Fruit fly (Drosophila melanogaster): ENCODE results near the gene Cyp4c3.

Cyp4c3 gene

DNA sequence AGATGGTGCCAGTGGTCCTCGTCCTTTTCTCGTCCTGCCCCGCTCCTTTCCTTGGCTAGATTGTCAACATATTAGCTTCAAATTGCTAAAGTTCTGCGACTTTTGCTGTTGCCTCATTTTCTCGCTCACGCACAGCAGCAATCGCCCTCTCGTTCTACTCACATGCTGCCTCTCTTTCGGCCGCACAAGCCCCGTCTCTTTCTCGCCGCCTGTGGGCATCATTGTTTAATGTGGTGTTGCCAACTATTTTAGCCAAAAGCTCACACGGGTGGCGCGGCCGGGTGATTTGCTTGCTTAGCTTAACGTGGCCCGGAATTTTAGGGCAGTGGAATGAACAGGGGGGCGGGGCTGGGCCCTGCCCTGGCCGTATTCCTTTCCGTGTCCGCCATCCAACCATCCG is 46.4 kb downstream of the Cyp4c3 start (continued):
- TF ChIP-seq twi (tag; optimal IDR thresholded peaks at IDR 0.05) (no peak), CG1832 (GFP tag; optimal IDR thresholded peaks at IDR 0.05) (peak; percentile 59), gcm2 (GFP tag; optimal IDR thresholded peaks at IDR 0.05) (no peak), Ptx1 (GFP tag; IDR thresholded peaks at IDR 0.05) (peak; percentile 46; the same call in 1 of the 2 replicates), so (GFP tag; IDR thresholded peaks at IDR 0.05) (no peak), HmgD (GFP tag; optimal IDR thresholded peaks at IDR 0.05) (no peak), gfzf (GFP tag; optimal IDR thresholded peaks at IDR 0.05) (no peak), gem (tag; optimal IDR thresholded peaks at IDR 0.05) (no peak), Med (GFP tag) (peak; percentile 11), CG17912 (GFP tag; optimal IDR thresholded peaks at IDR 0.05) (no peak), crol (GFP tag; IDR thresholded peaks at IDR 0.05) (0 out of 2 replicates have a peak, but pooled peaks have one; percentile 25)

DNA sequence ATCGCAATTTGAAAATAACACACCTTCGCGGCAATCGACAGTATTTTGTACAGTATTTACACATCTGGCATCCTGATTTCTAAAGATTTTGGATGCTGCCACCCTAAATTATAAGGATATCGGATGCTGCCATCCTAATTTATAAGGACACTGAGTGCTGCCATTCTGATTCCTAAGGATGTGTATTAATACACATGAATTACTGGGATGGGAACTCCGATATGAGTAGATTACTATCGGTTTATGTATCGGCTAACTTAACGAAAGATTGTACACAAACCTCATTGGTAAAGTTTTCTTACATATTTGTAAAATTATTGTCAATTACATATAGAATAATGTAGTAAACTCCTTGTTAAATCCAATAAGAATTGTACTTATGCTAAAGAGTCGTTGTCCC is 52.5 kb downstream of the Cyp4c3 start:
- TF ChIP-seq CG10267 (tag; optimal IDR thresholded peaks at IDR 0.05) (peak; percentile 56), insv (GFP tag; optimal IDR thresholded peaks at IDR 0.05) (peak; percentile 81 to 99), BEAF-32 (GFP tag; optimal IDR thresholded peaks at IDR 0.05) (peak; percentile 27), jigr1 (GFP tag; IDR thresholded peaks at IDR 0.05) (no peak), lab (GFP tag; optimal IDR thresholded peaks at IDR 0.05) (no peak), CG7745 (tag; optimal IDR thresholded peaks at IDR 0.05) (no peak), Dref (GFP tag; IDR thresholded peaks at IDR 0.05) (0 out of 2 replicates have a peak, but pooled peaks have one; percentile 25), Ets65A (GFP tag) (peak; percentile 61), NFAT (GFP tag; IDR thresholded peaks at IDR 0.05) (no peak), gcm2 (GFP tag; optimal IDR thresholded peaks at IDR 0.05) (no peak), CG15696 (tag; optimal IDR thresholded peaks at IDR 0.05) (peak; percentile 5), dysf (GFP tag; IDR thresholded peaks at IDR 0.05) (no peak), CG13624 (GFP tag; optimal IDR thresholded peaks at IDR 0.05) (no peak), CG1832 (GFP tag; optimal IDR thresholded peaks at IDR 0.05) (no peak), sisA (GFP tag; IDR thresholded peaks at IDR 0.05) (no peak), nau (GFP tag; optimal IDR thresholded peaks at IDR 0.05) (no peak), fd96Cb (tag; optimal IDR thresholded peaks at IDR 0.05) (no peak), CG9797 (GFP tag; optimal IDR thresholded peaks at IDR 0.05) (no peak), knrl (GFP tag; IDR thresholded peaks at IDR 0.05; ENCODE audit: partially characterized antibody) (peak; percentile 49; the same call in 2 of the 3 replicates), CG15011 (GFP tag; optimal IDR thresholded peaks at IDR 0.05) (no peak), Hmr (GFP tag; optimal IDR thresholded peaks at IDR 0.05) (peak; percentile 48), Asciz (GFP tag; optimal IDR thresholded peaks at IDR 0.05) (no peak), amos (GFP tag; IDR thresholded peaks at IDR 0.05; ENCODE audit: partially characterized antibody) (peak; percentile 63; the same call in 1 of the 2 replicates), ham (GFP tag; IDR thresholded peaks at IDR 0.05) (no peak), CG2199 (GFP tag; IDR thresholded peaks at IDR 0.05) (no peak), B-H1 (GFP tag; IDR thresholded peaks at IDR 0.05) (no peak), CG4820 (GFP tag; optimal IDR thresholded peaks at IDR 0.05) (no peak), NC2β (GFP tag; optimal IDR thresholded peaks at IDR 0.05) (no peak), Antp (GFP tag; optimal IDR thresholded peaks at IDR 0.05) (no peak), CTCF (GFP tag; optimal IDR thresholded peaks at IDR 0.05) (peak; percentile 82), HHEX (GFP tag; optimal IDR thresholded peaks at IDR 0.05) (no peak), HLH54F (GFP tag; optimal IDR thresholded peaks at IDR 0.05) (no peak), abd-A (tag; optimal IDR thresholded peaks at IDR 0.05) (peak; percentile 14), CG17829 (tag; optimal IDR thresholded peaks at IDR 0.05) (peak; percentile 15), CG6791 (GFP tag; IDR thresholded peaks at IDR 0.05; ENCODE audit: partially characterized antibody) (peak; percentile 53; the same call in 2 of the 3 replicates), Dp (GFP tag; optimal IDR thresholded peaks at IDR 0.05) (peak; percentile 75), CG1603 (tag; optimal IDR thresholded peaks at IDR 0.05) (peak; percentile 39), CG12104 (GFP tag; optimal IDR thresholded peaks at IDR 0.05) (no peak), CG11504 (tag; optimal IDR thresholded peaks at IDR 0.05) (peak; percentile 20), chinmo (GFP tag; IDR thresholded peaks at IDR 0.05; ENCODE audit: partially characterized antibody) (0 out of 4 replicates have a peak, but pooled peaks have one; percentile 13)
